Worm (Caenorhabditis elegans) whole organism, L4/young adult: ENCODE results near the gene clec-56.

Experiments used
- dao-5 ChIP-seq: sonication (generic microtip); optimal IDR thresholded peaks from 2 replicates; lab custom pipeline; 2016; ENCODE audit warnings: missing genotype, missing genetic modification characterization, moderate library complexity, missing compliant biosample characterization
- him-1 ChIP-seq: sonication (generic microtip); optimal IDR thresholded peaks from 2 replicates; lab custom pipeline; 2016; ENCODE audit warnings: missing genotype, missing genetic modification reagents, missing genetic modification characterization, missing compliant biosample characterization

ce11 chrV:14472229-14472628, 2.0 kb upstream of the clec-56 start, which contains the start of gene clec-227:
- no peak for TF ChIP-seq him-1 (tag; lab: Kevin White, UChicago)
- TF ChIP-seq dao-5 (tag; lab: Kevin White, UChicago), result no peak
